Fruit fly (Drosophila melanogaster): ENCODE data around the gene CG10428.

The CG10428 gene

DNA sequence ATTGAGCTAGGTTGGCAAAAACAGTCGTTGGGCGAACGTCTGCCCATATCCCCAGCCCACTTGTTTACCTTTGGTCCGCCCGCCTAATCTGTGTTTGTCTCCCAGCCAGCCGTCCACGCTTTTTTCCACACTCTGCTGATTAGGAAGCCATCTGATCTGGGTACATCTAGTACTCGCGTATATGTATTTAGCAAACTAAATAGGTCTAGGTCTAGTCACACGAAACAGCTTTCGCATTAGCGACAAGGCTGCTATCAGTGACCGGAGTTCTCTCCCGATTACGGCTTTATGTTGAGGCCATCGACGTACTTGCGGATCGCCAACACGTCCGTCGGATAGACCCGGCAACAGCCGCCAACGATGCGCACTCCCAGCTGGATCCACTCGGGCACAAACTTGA lies 7.0 kb downstream of the CG10428 start:
- TF ChIP-seq Med (GFP tag) (peak; percentile 63), CG18764 (GFP tag; optimal IDR thresholded peaks at IDR 0.05) (no peak), exex (tag; optimal IDR thresholded peaks at IDR 0.05) (peak; percentile 46), CG13775 (GFP tag; optimal IDR thresholded peaks at IDR 0.05) (no peak), tx (GFP tag; optimal IDR thresholded peaks at IDR 0.05) (no peak), CG11504 (tag; optimal IDR thresholded peaks at IDR 0.05) (no peak), cwo (GFP tag; optimal IDR thresholded peaks at IDR 0.05) (peak; percentile 19), ci (GFP tag; IDR thresholded peaks at IDR 0.05) (0 out of 3 replicates have a peak, but pooled peaks have one; percentile 10), Atf6 (GFP tag; IDR thresholded peaks at IDR 0.05) (no peak), CG4282 (GFP tag; optimal IDR thresholded peaks at IDR 0.05) (no peak), sug (tag; optimal IDR thresholded peaks at IDR 0.05) (peak; percentile 82), CG34422 (GFP tag; IDR thresholded peaks at IDR 0.05) (no peak), kah (GFP tag; optimal IDR thresholded peaks at IDR 0.05) (no peak), Optix (GFP tag; IDR thresholded peaks at IDR 0.05) (0 out of 3 replicates have a peak, but pooled peaks have one; percentile 32), CG7987 (GFP tag; optimal IDR thresholded peaks at IDR 0.05) (peak; percentile 24), CG4707 (GFP tag; optimal IDR thresholded peaks at IDR 0.05) (no peak), CG34376 (GFP tag; optimal IDR thresholded peaks at IDR 0.05) (peak; percentile 86), Hr39 (optimal IDR thresholded peaks at IDR 0.05) (no peak), CG17802 (tag; optimal IDR thresholded peaks at IDR 0.05) (no peak), amos (GFP tag; IDR thresholded peaks at IDR 0.05; ENCODE audit: partially characterized antibody) (0 out of 2 replicates have a peak, but pooled peaks have one; percentile 4), insv (GFP tag; optimal IDR thresholded peaks at IDR 0.05) (no peak), rib (GFP tag; IDR thresholded peaks at IDR 0.05) (peak; percentile 68)

DNA sequence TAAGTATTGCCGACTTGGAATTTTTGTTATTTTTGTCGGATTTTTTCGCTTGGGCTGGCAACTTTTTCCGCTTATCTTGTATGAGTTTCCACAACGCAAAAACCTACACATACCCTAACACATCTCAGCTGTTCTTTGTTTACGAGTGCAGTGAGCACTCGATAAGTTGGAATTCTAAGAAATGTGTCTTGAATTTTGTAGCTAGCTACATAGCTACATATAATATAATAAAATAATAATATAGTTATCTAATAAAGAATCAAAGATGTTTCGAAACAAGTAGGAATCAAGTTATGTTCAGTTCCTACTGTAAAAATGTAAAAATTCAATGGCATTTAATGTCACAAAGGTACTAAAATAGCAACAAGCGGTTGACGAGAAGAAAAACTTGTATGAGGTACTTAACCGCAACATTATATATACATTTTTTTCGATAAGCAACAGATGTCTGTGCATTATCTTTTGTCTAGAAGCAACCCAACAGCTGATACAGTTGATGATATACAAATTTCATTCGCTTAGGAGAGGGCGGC lies 8.5 kb downstream of the CG10428 start, which contains the start of gene Bhmt:
TSS of gene Bhmt (minus strand) at position 170 of the 533 bp plus-strand sequence.
- TF ChIP-seq CG6683 (GFP tag; optimal IDR thresholded peaks at IDR 0.05) (peak; percentile 43), CG18599 (GFP tag; optimal IDR thresholded peaks at IDR 0.05) (peak; percentile 86), crp (GFP tag; optimal IDR thresholded peaks at IDR 0.05) (peak in 1 of 2 experiments; percentile 77), dpn (GFP tag; optimal IDR thresholded peaks at IDR 0.05) (peak in 1 of 2 experiments; percentile 62), Ptx1 (GFP tag; IDR thresholded peaks at IDR 0.05) (peak; percentile 78), CG18619 (GFP tag; optimal IDR thresholded peaks at IDR 0.05) (peak; percentile 63), cwo (GFP tag; optimal IDR thresholded peaks at IDR 0.05) (peak; percentile 68), bsh (GFP tag; optimal IDR thresholded peaks at IDR 0.05) (peak; percentile 56 to 59), Rfx (GFP tag; IDR thresholded peaks at IDR 0.05) (peak; percentile 86), CG17359 (tag; optimal IDR thresholded peaks at IDR 0.05) (peak; percentile 56), CG4424 (GFP tag; optimal IDR thresholded peaks at IDR 0.05) (peak; percentile 45), lbe (GFP tag; optimal IDR thresholded peaks at IDR 0.05) (peak; percentile 88), cg (GFP tag; optimal IDR thresholded peaks at IDR 0.05) (peak; percentile 24), dan (GFP tag; IDR thresholded peaks at IDR 0.05) (no peak), tio (GFP tag; optimal IDR thresholded peaks at IDR 0.05) (peak; percentile 24), CG16863 (GFP tag; optimal IDR thresholded peaks at IDR 0.05) (no peak), caup (GFP tag; optimal IDR thresholded peaks at IDR 0.05; ENCODE audit: severe bottlenecking) (peak; percentile 69), jigr1 (GFP tag; IDR thresholded peaks at IDR 0.05) (no peak), ttk (GFP tag; IDR thresholded peaks at IDR 0.05) (no peak), dmrt99B (tag; optimal IDR thresholded peaks at IDR 0.05) (peak; percentile 71), D19B (GFP tag; optimal IDR thresholded peaks at IDR 0.05) (peak; percentile 53), CG4820 (GFP tag; optimal IDR thresholded peaks at IDR 0.05) (peak; percentile 40), C15 (GFP tag; IDR thresholded peaks at IDR 0.05) (0 out of 3 replicates have a peak, but pooled peaks have one; percentile 48), fd96Cb (tag; optimal IDR thresholded peaks at IDR 0.05) (peak; percentile 48), unpg (GFP tag; optimal IDR thresholded peaks at IDR 0.05) (peak; percentile 71), Chrac-16 (GFP tag; optimal IDR thresholded peaks at IDR 0.05) (peak; percentile 22), CG8290 (GFP tag; optimal IDR thresholded peaks at IDR 0.05) (no peak), CG8290 (tag; optimal IDR thresholded peaks at IDR 0.05) (peak in 1 of 2 experiments; percentile 2), zen (tag; optimal IDR thresholded peaks at IDR 0.05) (peak; percentile 10)
